Worm (Caenorhabditis elegans): ENCODE measurements around the gene C25E10.11.

C25E10.11 gene

DNA sequence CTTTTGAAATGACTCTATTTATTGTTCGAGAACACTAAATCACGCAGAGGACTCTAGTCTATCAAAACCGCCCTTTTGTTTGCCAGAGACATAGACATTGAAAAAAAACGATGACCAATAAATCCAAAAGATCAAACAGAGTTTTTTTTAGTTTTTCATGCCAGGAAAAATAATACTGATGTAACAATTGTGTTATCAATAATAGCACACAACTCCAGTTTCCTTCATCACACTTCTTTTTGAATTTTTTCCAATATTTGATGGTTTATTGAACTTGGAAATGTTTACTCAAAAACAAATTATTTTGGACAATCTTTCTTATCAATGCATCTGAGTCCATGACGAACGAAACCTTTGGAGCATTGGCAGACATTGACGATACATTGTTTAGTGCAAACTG lies 4.6 kb downstream of the C25E10.11 start, which contains the start of gene C25E10.8:
Gene C25E10.8, minus strand, starts transcription at position 101 of the 400 bp plus-strand sequence.
- TF ChIP-seq mdl-1 (tag; optimal IDR thresholded peaks at IDR 0.05) (no peak), pqm-1 (tag; optimal IDR thresholded peaks at IDR 0.05) (no peak), nhr-25 (tag; optimal IDR thresholded peaks at IDR 0.05) (no peak), nhr-12 (tag; optimal IDR thresholded peaks at IDR 0.05) (no peak), lin-39 (tag; optimal IDR thresholded peaks at IDR 0.05) (no peak), nhr-11 (tag; optimal IDR thresholded peaks at IDR 0.05) (no peak), ztf-4 (tag; optimal IDR thresholded peaks at IDR 0.05) (no peak), ceh-82 (tag; optimal IDR thresholded peaks at IDR 0.05) (no peak), egl-27 (tag; optimal IDR thresholded peaks at IDR 0.05) (no peak), eor-1 (tag; optimal IDR thresholded peaks at IDR 0.05) (no peak)

ce11 chrV:9053235-9053634 lies 5.3 kb downstream of the C25E10.11 start:
- TF ChIP-seq lsy-12 (tag; optimal IDR thresholded peaks at IDR 0.05) = no peak
- no peak for TF ChIP-seq nhr-76 (tag; optimal IDR thresholded peaks at IDR 0.05)
- TF ChIP-seq pqm-1 (tag; optimal IDR thresholded peaks at IDR 0.05) = no peak
- no peak for TF ChIP-seq nhr-25 (tag; optimal IDR thresholded peaks at IDR 0.05)
- TF ChIP-seq ztf-11 (tag; optimal IDR thresholded peaks at IDR 0.05) = no peak
- TF ChIP-seq R02D3.7 (tag; optimal IDR thresholded peaks at IDR 0.05) = no peak
- TF ChIP-seq zag-1 (tag; optimal IDR thresholded peaks at IDR 0.05) = no peak
- no peak for TF ChIP-seq fkh-2 (tag; optimal IDR thresholded peaks at IDR 0.05)
- no peak for TF ChIP-seq hmg-11 (tag; optimal IDR thresholded peaks at IDR 0.05)
- no peak for TF ChIP-seq aly-2 (tag; optimal IDR thresholded peaks at IDR 0.05)
- TF ChIP-seq fos-1 (tag; optimal IDR thresholded peaks at IDR 0.05) = no peak
- no peak for TF ChIP-seq nhr-23 (tag; optimal IDR thresholded peaks at IDR 0.05)
- no peak for TF ChIP-seq eor-1 (tag; optimal IDR thresholded peaks at IDR 0.05)
- TF ChIP-seq unc-62 (GFP tag; optimal IDR thresholded peaks at IDR 0.05) = no peak
- no peak for TF ChIP-seq nhr-67 (tag; optimal IDR thresholded peaks at IDR 0.05)
- TF ChIP-seq egl-27 (tag; optimal IDR thresholded peaks at IDR 0.05) = no peak
- no peak for TF ChIP-seq skn-1 (tag; optimal IDR thresholded peaks at IDR 0.05)
- no peak for TF ChIP-seq nhr-12 (tag; optimal IDR thresholded peaks at IDR 0.05)
- TF ChIP-seq jun-1 (tag; optimal IDR thresholded peaks at IDR 0.05) = no peak
- no peak for TF ChIP-seq ceh-9 (tag; optimal IDR thresholded peaks at IDR 0.05)

- TF ChIP-seq ztf-4 (tag; optimal IDR thresholded peaks at IDR 0.05) (no peak), lin-15B (tag; optimal IDR thresholded peaks at IDR 0.05) (no peak), elt-3 (tag; optimal IDR thresholded peaks at IDR 0.05) (no peak), ZK546.5 (tag; optimal IDR thresholded peaks at IDR 0.05) (no peak), R02D3.7 (tag; optimal IDR thresholded peaks at IDR 0.05) (no peak), elt-1 (tag; optimal IDR thresholded peaks at IDR 0.05) (no peak), nhr-25 (tag; optimal IDR thresholded peaks at IDR 0.05) (no peak), ztf-11 (tag; optimal IDR thresholded peaks at IDR 0.05) (no peak), ceh-82 (tag; optimal IDR thresholded peaks at IDR 0.05) (no peak), mml-1 (tag; optimal IDR thresholded peaks at IDR 0.05) (no peak)
Measured at ce11 chrV:9051100-9051499, 7.4 kb downstream of the C25E10.11 start, which contains the start of gene C25E10.7. Gene C25E10.7 (minus strand): TSS chrV:9051200.

DNA sequence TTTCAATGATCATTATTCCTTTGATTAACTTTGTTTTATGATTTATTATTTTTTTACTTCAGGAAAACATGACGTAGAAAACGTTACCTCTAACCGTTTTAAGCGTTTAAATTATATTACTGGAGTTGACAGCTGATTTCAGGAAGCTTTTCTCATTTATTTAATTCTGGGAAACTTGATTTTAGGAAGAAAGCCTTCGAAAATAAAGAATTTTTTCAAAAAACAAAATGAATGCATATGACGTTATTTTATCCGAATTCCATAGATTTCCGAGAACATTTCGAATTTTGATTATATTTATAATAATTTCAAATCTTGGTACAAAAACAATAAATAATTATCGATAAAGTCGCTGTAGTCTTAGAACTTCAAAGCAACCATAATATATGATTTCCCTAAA lies 9.3 kb downstream of the C25E10.11 start:
- TF ChIP-seq ztf-4 (tag; optimal IDR thresholded peaks at IDR 0.05) (no peak), nhr-43 (tag; optimal IDR thresholded peaks at IDR 0.05; ENCODE audit: poor library complexity, severe bottlenecking) (no peak), ceh-82 (tag; optimal IDR thresholded peaks at IDR 0.05) (no peak), nhr-25 (tag; optimal IDR thresholded peaks at IDR 0.05) (no peak), ztf-11 (tag; optimal IDR thresholded peaks at IDR 0.05) (no peak), fkh-2 (tag; optimal IDR thresholded peaks at IDR 0.05) (no peak), skn-1 (tag; optimal IDR thresholded peaks at IDR 0.05) (no peak), fos-1 (tag; optimal IDR thresholded peaks at IDR 0.05) (no peak)

ce11 chrV:9047555-9048049 lies 10.9 kb downstream of the C25E10.11 start, which contains the start of gene C25E10.17:
Gene C25E10.17 (minus strand): TSS chrV:9047605.
- TF ChIP-seq nhr-77 (tag; optimal IDR thresholded peaks at IDR 0.05) (no peak), ceh-16 (tag; optimal IDR thresholded peaks at IDR 0.05) (no peak), nhr-11 (tag; optimal IDR thresholded peaks at IDR 0.05) (peak; percentile 23)

ce11 chrV:9044871-9045270 lies 13.7 kb downstream of the C25E10.11 start, which contains the start of gene nhr-30:
Gene nhr-30 (plus strand): TSS chrV:9045171.
- TF ChIP-seq nhr-12 (tag; optimal IDR thresholded peaks at IDR 0.05) (no peak), unc-62 (GFP tag; optimal IDR thresholded peaks at IDR 0.05) (no peak), elt-1 (tag; optimal IDR thresholded peaks at IDR 0.05) (no peak), nhr-43 (tag; optimal IDR thresholded peaks at IDR 0.05; ENCODE audit: poor library complexity, severe bottlenecking) (no peak), jun-1 (tag; optimal IDR thresholded peaks at IDR 0.05) (no peak), ceh-82 (tag; optimal IDR thresholded peaks at IDR 0.05) (no peak), fkh-2 (tag; optimal IDR thresholded peaks at IDR 0.05) (no peak), egl-27 (tag; optimal IDR thresholded peaks at IDR 0.05) (no peak), eor-1 (tag; optimal IDR thresholded peaks at IDR 0.05) (no peak), snpc-4 (tag; optimal IDR thresholded peaks at IDR 0.05) (no peak), lsy-12 (tag; optimal IDR thresholded peaks at IDR 0.05) (no peak), elt-2 (tag; optimal IDR thresholded peaks at IDR 0.05) (no peak), ceh-9 (tag; optimal IDR thresholded peaks at IDR 0.05) (no peak), nhr-67 (tag; optimal IDR thresholded peaks at IDR 0.05) (no peak)
